Worm (Caenorhabditis elegans): Measurements from ENCODE around the gene Y47C4A.1.
A peak's percentile ranks its signal among the peaks of the same experiment; 100 is the strongest.
"Not testable (repeated sequence)": the region's sequence is repeated elsewhere in the genome, so short reads cannot be mapped to it uniquely, and the experiment has no call there.

Y47C4A.1 gene

ce11 chrX:324021-324420 is 38.0 kb upstream of the Y47C4A.1 start (continued):
- TF ChIP-seq unc-62 (GFP tag; optimal IDR thresholded peaks at IDR 0.05): no peak
- peak; percentile 83 for TF ChIP-seq lin-39 (tag; optimal IDR thresholded peaks at IDR 0.05)
- no peak for TF ChIP-seq eor-1 (tag; optimal IDR thresholded peaks at IDR 0.05)
- peak; percentile 25 for TF ChIP-seq snpc-4 (tag; optimal IDR thresholded peaks at IDR 0.05)
- TF ChIP-seq jun-1 (tag; optimal IDR thresholded peaks at IDR 0.05): no peak

- TF ChIP-seq pqm-1, ceh-9, egl-27 (tag; optimal IDR thresholded peaks at IDR 0.05): not testable (repeated sequence)
These were observed 36.2 kb upstream of the Y47C4A.1 start, which contains the start of gene M02E1.3 for ce11 chrX:322223-322622. Gene M02E1.3, plus strand, starts transcription at chrX:322523.

ce11 chrX:312908-313307 is 26.9 kb upstream of the Y47C4A.1 start, which contains the start of gene M02E1.4:
Gene M02E1.4, plus strand, starts transcription at chrX:313274.
- TF ChIP-seq elt-2 (tag; optimal IDR thresholded peaks at IDR 0.05) (peak; percentile 65), pha-4 (tag; optimal IDR thresholded peaks at IDR 0.05) (peak; percentile 45), pqm-1 (tag; optimal IDR thresholded peaks at IDR 0.05) (peak; percentile 70), nhr-12 (tag; optimal IDR thresholded peaks at IDR 0.05) (no peak)

- TF ChIP-seq nhr-25 (tag; optimal IDR thresholded peaks at IDR 0.05): no peak
- no peak for TF ChIP-seq mdl-1 (tag; optimal IDR thresholded peaks at IDR 0.05)
- TF ChIP-seq pqm-1 (tag; optimal IDR thresholded peaks at IDR 0.05): peak; percentile 20
- no peak for TF ChIP-seq tbx-2 (tag; optimal IDR thresholded peaks at IDR 0.05)
- TF ChIP-seq elt-2 (tag; optimal IDR thresholded peaks at IDR 0.05): peak; percentile 21
- TF ChIP-seq fkh-2 (tag; optimal IDR thresholded peaks at IDR 0.05): no peak
- no peak for TF ChIP-seq fkh-10 (GFP tag; optimal IDR thresholded peaks at IDR 0.05)
- no peak for TF ChIP-seq nfya-1 (tag; optimal IDR thresholded peaks at IDR 0.05; ENCODE audit: insufficient read depth)
These were observed 26.2 kb upstream of the Y47C4A.1 start for ce11 chrX:312238-312637.

ce11 chrX:311211-311610 is 25.2 kb upstream of the Y47C4A.1 start, which contains the start of gene nlp-64:
Gene nlp-64, minus strand, starts transcription at chrX:311311.
- no peak for TF ChIP-seq elt-3 (tag; optimal IDR thresholded peaks at IDR 0.05)

- TF ChIP-seq mdl-1 (tag; optimal IDR thresholded peaks at IDR 0.05): no peak
- peak; percentile 36 for TF ChIP-seq fkh-10 (GFP tag; optimal IDR thresholded peaks at IDR 0.05)
These were observed 23.1 kb upstream of the Y47C4A.1 start for ce11 chrX:309076-309475.

ce11 chrX:305057-305456 is 19.0 kb upstream of the Y47C4A.1 start:
- TF ChIP-seq daf-12 (tag; optimal IDR thresholded peaks at IDR 0.05) (no peak), fkh-10 (GFP tag; optimal IDR thresholded peaks at IDR 0.05) (peak; percentile 94)

- TF ChIP-seq nhr-23 (tag; optimal IDR thresholded peaks at IDR 0.05) (no peak), fos-1 (tag; optimal IDR thresholded peaks at IDR 0.05) (no peak), nhr-11 (tag; optimal IDR thresholded peaks at IDR 0.05) (no peak), egl-5 (tag; optimal IDR thresholded peaks at IDR 0.05) (no peak), ceh-28 (tag; optimal IDR thresholded peaks at IDR 0.05) (no peak), jun-1 (tag; optimal IDR thresholded peaks at IDR 0.05) (no peak), elt-1 (tag; optimal IDR thresholded peaks at IDR 0.05) (no peak), skn-1 (tag; optimal IDR thresholded peaks at IDR 0.05) (no peak), unc-39 (tag; optimal IDR thresholded peaks at IDR 0.05) (no peak), lin-39 (tag; optimal IDR thresholded peaks at IDR 0.05) (no peak), aly-2 (tag; optimal IDR thresholded peaks at IDR 0.05) (no peak), elt-3 (tag; optimal IDR thresholded peaks at IDR 0.05) (no peak), nhr-28 (tag; optimal IDR thresholded peaks at IDR 0.05) (no peak), zag-1 (tag; optimal IDR thresholded peaks at IDR 0.05) (no peak)
These were observed 15.5 kb upstream of the Y47C4A.1 start, which contains the start of gene gcp-2.1 for ce11 chrX:301530-301929. Gene gcp-2.1, plus strand, starts transcription at chrX:301830.

Data from whole organism, L3 larva.